Fruit fly (Drosophila melanogaster) whole organism, prepupa: ENCODE results near the gene CG31915.

Source experiments
- Blimp-1 ChIP-seq: fragments of 200-800 bp; sonication (Bioruptor generic); optimal IDR thresholded peaks from 3 replicates; lab custom pipeline; 2017; ENCODE audit warnings: missing biosample characterization, missing genetic modification characterization, mild to moderate bottlenecking, moderate library complexity, missing genetic modification reagents
- CG10631 ChIP-seq: fragments of 200-800 bp; sonication (Bioruptor generic); optimal IDR thresholded peaks from 2 replicates; lab custom pipeline; 2016; ENCODE audit warnings: missing biosample characterization, missing genetic modification characterization
- CG10669 ChIP-seq: fragments of 200-800 bp; sonication (Bioruptor generic); optimal IDR thresholded peaks from 3 replicates; lab custom pipeline; 2018; ENCODE audit warnings: missing biosample characterization, mild to moderate bottlenecking, missing genetic modification characterization, moderate library complexity
- CG11294 ChIP-seq: fragments of 200-800 bp; sonication (Bioruptor generic); IDR thresholded peaks from 2 replicates; pipeline ENCODE4 v1.3.6; 2022; ENCODE audit warnings: missing biosample characterization, missing genetic modification characterization
- CG11762 ChIP-seq: fragments of 200-800 bp; sonication (Bioruptor generic); optimal IDR thresholded peaks from 3 replicates; lab custom pipeline; 2016; ENCODE audit warnings: missing biosample characterization, missing genetic modification characterization; ENCODE audit not compliant: insufficient read depth
- CG15336 ChIP-seq: fragments of 200-800 bp; sonication (Bioruptor generic); IDR thresholded peaks from 2 replicates; pipeline ENCODE4 v1.3.6; 2022; ENCODE audit warnings: missing biosample characterization, missing genetic modification characterization
- CG1621 ChIP-seq: fragments of 200-800 bp; sonication (Bioruptor generic); optimal IDR thresholded peaks from 3 replicates; lab custom pipeline; 2018; ENCODE audit warnings: missing biosample characterization, mild to moderate bottlenecking, missing genetic modification characterization
- CG16779 ChIP-seq: fragments of 200-800 bp; sonication (Bioruptor generic); optimal IDR thresholded peaks from 3 replicates; lab custom pipeline; 2017; ENCODE audit warnings: missing biosample characterization, mild to moderate bottlenecking, missing genetic modification characterization
- CG3032 ChIP-seq: fragments of 200-800 bp; optimal IDR thresholded peaks from 2 replicates; lab custom pipeline; 2019; ENCODE audit warnings: missing biosample characterization, mild to moderate bottlenecking, missing genetic modification characterization, moderate library complexity
- CG31627 ChIP-seq: fragments of 200-800 bp; sonication (Bioruptor generic); optimal IDR thresholded peaks from 3 replicates; lab custom pipeline; 2016; ENCODE audit warnings: missing biosample characterization, missing genetic modification characterization
- CG32006 ChIP-seq: fragments of 200-800 bp; sonication (Bioruptor generic); optimal IDR thresholded peaks from 3 replicates; lab custom pipeline; 2017; ENCODE audit warnings: missing biosample characterization, mild to moderate bottlenecking, missing genetic modification characterization
- CG34406 ChIP-seq: fragments of 200-800 bp; sonication (Bioruptor generic); optimal IDR thresholded peaks from 3 replicates; lab custom pipeline; 2016; ENCODE audit warnings: missing biosample characterization, missing genetic modification characterization
- CG3919 ChIP-seq: fragments of 200-800 bp; sonication (Bioruptor generic); optimal IDR thresholded peaks from 3 replicates; lab custom pipeline; 2016; ENCODE audit warnings: missing biosample characterization, missing genetic modification characterization
- CG6163 ChIP-seq: fragments of 200-800 bp; sonication (Bioruptor generic); IDR thresholded peaks from 3 replicates; pipeline ENCODE4 v1.3.6; 2022; ENCODE audit warnings: missing biosample characterization, missing genetic modification characterization
- CG6276 ChIP-seq: fragments of 200-800 bp; sonication (Bioruptor generic); optimal IDR thresholded peaks from 2 replicates; lab custom pipeline; 2017; ENCODE audit warnings: missing biosample characterization, mild to moderate bottlenecking, missing genetic modification characterization
- CG6792 ChIP-seq: fragments of 200-800 bp; sonication (Bioruptor generic); optimal IDR thresholded peaks from 3 replicates; lab custom pipeline; 2016; ENCODE audit warnings: missing biosample characterization, missing genetic modification characterization
- CG6808 ChIP-seq: fragments of 200-800 bp; sonication (Bioruptor generic); optimal IDR thresholded peaks from 3 replicates; lab custom pipeline; 2017; ENCODE audit warnings: missing biosample characterization, missing genetic modification characterization, mild to moderate bottlenecking, moderate library complexity, missing genetic modification reagents
- CG6854 ChIP-seq: fragments of 200-800 bp; sonication (Bioruptor generic); optimal IDR thresholded peaks from 2 replicates; lab custom pipeline; 2017; ENCODE audit warnings: missing biosample characterization, mild to moderate bottlenecking, missing genetic modification characterization
- CG7368 ChIP-seq: fragments of 200-800 bp; sonication (Bioruptor generic); optimal IDR thresholded peaks from 3 replicates; lab custom pipeline; 2016; ENCODE audit warnings: missing biosample characterization, missing genetic modification characterization
- CG8119 ChIP-seq: fragments of 200-800 bp; sonication (Bioruptor generic); IDR thresholded peaks from 3 replicates; pipeline ENCODE4 v1.3.6; 2022; ENCODE audit warnings: missing biosample characterization, missing genetic modification characterization
- CG8319 ChIP-seq: fragments of 200-800 bp; sonication (Bioruptor generic); optimal IDR thresholded peaks from 3 replicates; lab custom pipeline; 2016; ENCODE audit warnings: missing biosample characterization, missing genetic modification characterization
- CG8632 ChIP-seq: fragments of 200-800 bp; sonication (Bioruptor generic); optimal IDR thresholded peaks from 3 replicates; lab custom pipeline; 2016; ENCODE audit warnings: missing biosample characterization, missing genetic modification characterization
- CG9139 ChIP-seq: fragments of 200-800 bp; sonication (Bioruptor generic); optimal IDR thresholded peaks from 3 replicates; lab custom pipeline; 2017; ENCODE audit warnings: missing biosample characterization, mild to moderate bottlenecking, missing genetic modification characterization
- Eip75B ChIP-seq: fragments of 200-800 bp; sonication (Bioruptor generic); optimal IDR thresholded peaks from 3 replicates; lab custom pipeline; 2016; ENCODE audit warnings: missing biosample characterization, missing genetic modification characterization
- Eip78C ChIP-seq: fragments of 200-800 bp; sonication (Bioruptor generic); peaks from one replicate; lab custom pipeline; 2016; ENCODE audit warnings: missing biosample characterization, missing genetic modification characterization
- Ets96B ChIP-seq: fragments of 200-800 bp; optimal IDR thresholded peaks from 2 replicates; lab custom pipeline; 2019; ENCODE audit warnings: missing biosample characterization, mild to moderate bottlenecking, missing genetic modification characterization, moderate library complexity
- Gug ChIP-seq: fragments of 200-800 bp; sonication (Bioruptor generic); IDR thresholded peaks from 2 replicates; pipeline ENCODE4 v1.3.6; 2022; ENCODE audit warnings: missing biosample characterization, missing genetic modification characterization
- Hr38 ChIP-seq: sonication (Bioruptor generic); optimal IDR thresholded peaks from 2 replicates; lab custom pipeline; 2016; ENCODE audit warnings: missing biosample characterization, missing genetic modification characterization
- Hr4 ChIP-seq: fragments of 200-800 bp; sonication (Bioruptor generic); optimal IDR thresholded peaks from 3 replicates; lab custom pipeline; 2016; ENCODE audit warnings: missing biosample characterization, missing genetic modification characterization
- Lpt ChIP-seq: fragments of 200-800 bp; sonication (Bioruptor generic); optimal IDR thresholded peaks from 3 replicates; lab custom pipeline; 2016; ENCODE audit warnings: missing biosample characterization, missing genetic modification characterization
- Met ChIP-seq: fragments of 200-800 bp; sonication (Bioruptor generic); optimal IDR thresholded peaks from 3 replicates; lab custom pipeline; 2016; ENCODE audit warnings: missing biosample characterization, missing genetic modification characterization
- OdsH ChIP-seq: fragments of 200-800 bp; sonication (Bioruptor generic); optimal IDR thresholded peaks from 3 replicates; lab custom pipeline; 2016; ENCODE audit warnings: missing biosample characterization, missing genetic modification characterization
- Smox ChIP-seq: fragments of 200-800 bp; sonication (Bioruptor generic); optimal IDR thresholded peaks from 3 replicates; lab custom pipeline; 2016; ENCODE audit warnings: missing biosample characterization, missing genetic modification characterization
- Sox102F ChIP-seq: fragments of 200-800 bp; sonication (Bioruptor generic); optimal IDR thresholded peaks from 2 replicates; lab custom pipeline; 2016; ENCODE audit warnings: missing biosample characterization, mild to moderate bottlenecking, missing genetic modification characterization
- Sox14 ChIP-seq: fragments of 200-800 bp; sonication (Bioruptor generic); optimal IDR thresholded peaks from 3 replicates; lab custom pipeline; 2016; ENCODE audit warnings: missing biosample characterization, missing genetic modification characterization
- Sox15 ChIP-seq: fragments of 200-800 bp; sonication (Bioruptor generic); optimal IDR thresholded peaks from 3 replicates; lab custom pipeline; 2016; ENCODE audit warnings: missing biosample characterization, missing genetic modification characterization
- achi ChIP-seq: fragments of 200-800 bp; sonication (Bioruptor generic); optimal IDR thresholded peaks from 3 replicates; lab custom pipeline; 2016; ENCODE audit warnings: missing biosample characterization, missing genetic modification characterization
- acj6 ChIP-seq: fragments of 200-800 bp; sonication (Bioruptor generic); optimal IDR thresholded peaks from 3 replicates; lab custom pipeline; 2016; ENCODE audit warnings: missing biosample characterization, missing genetic modification characterization
- cyc ChIP-seq: fragments of 200-800 bp; sonication (Bioruptor generic); optimal IDR thresholded peaks from 3 replicates; lab custom pipeline; 2016; ENCODE audit warnings: missing biosample characterization, missing genetic modification characterization
- dsx ChIP-seq: fragments of 200-800 bp; optimal IDR thresholded peaks from 3 replicates; lab custom pipeline; 2019; ENCODE audit warnings: missing biosample characterization, mild to moderate bottlenecking, missing genetic modification characterization, moderate library complexity; ENCODE audit not compliant: poor library complexity, severe bottlenecking
- esn ChIP-seq: fragments of 200-800 bp; sonication (Bioruptor generic); optimal IDR thresholded peaks from 2 replicates; lab custom pipeline; 2016; ENCODE audit warnings: missing biosample characterization, mild to moderate bottlenecking, missing genetic modification characterization, moderate library complexity
- fd59A ChIP-seq: fragments of 200-800 bp; sonication (Bioruptor generic); optimal IDR thresholded peaks from 2 replicates; lab custom pipeline; 2017; ENCODE audit warnings: missing biosample characterization, mild to moderate bottlenecking, missing genetic modification characterization, missing genetic modification reagents
- fd85E ChIP-seq: fragments of 200-800 bp; sonication (Bioruptor generic); optimal IDR thresholded peaks from 3 replicates; lab custom pipeline; 2016; ENCODE audit warnings: missing biosample characterization, missing genetic modification characterization
- fkh ChIP-seq: fragments of 200-800 bp; sonication (Bioruptor generic); optimal IDR thresholded peaks from 3 replicates; lab custom pipeline; 2017; ENCODE audit warnings: missing biosample characterization, mild to moderate bottlenecking, missing genetic modification characterization, moderate library complexity
- lz ChIP-seq: fragments of 200-800 bp; sonication (Bioruptor generic); optimal IDR thresholded peaks from 3 replicates; lab custom pipeline; 2016; ENCODE audit warnings: missing biosample characterization, missing genetic modification characterization
- net ChIP-seq: fragments of 200-800 bp; sonication (Bioruptor generic); optimal IDR thresholded peaks from 3 replicates; lab custom pipeline; 2016; ENCODE audit warnings: missing biosample characterization, missing genetic modification characterization
- pdm3 ChIP-seq: fragments of 200-800 bp; sonication (Bioruptor generic); optimal IDR thresholded peaks from 3 replicates; lab custom pipeline; 2016; ENCODE audit warnings: missing biosample characterization, missing genetic modification characterization
- salr ChIP-seq, 2 experiments: fragments of 200-800 bp; sonication (Bioruptor generic); optimal IDR thresholded peaks; 3 replicates each; lab custom pipeline; 2016 to 2018; ENCODE audit warnings: missing biosample characterization in 2 of 2, missing genetic modification characterization in 2 of 2, mild to moderate bottlenecking in 1 of 2
- spab ChIP-seq: fragments of 200-800 bp; sonication (Bioruptor generic); optimal IDR thresholded peaks from 2 replicates; lab custom pipeline; 2017; ENCODE audit warnings: missing biosample characterization, mild to moderate bottlenecking, missing genetic modification characterization, missing genetic modification reagents
- svp ChIP-seq: fragments of 200-800 bp; sonication (Bioruptor generic); peaks from one replicate; lab custom pipeline; 2016; ENCODE audit warnings: missing biosample characterization, missing genetic modification characterization
- topi ChIP-seq: fragments of 200-800 bp; sonication (Bioruptor generic); optimal IDR thresholded peaks from 3 replicates; lab custom pipeline; 2016; ENCODE audit warnings: missing biosample characterization, missing genetic modification characterization
- vri ChIP-seq: fragments of 200-800 bp; sonication (Bioruptor generic); optimal IDR thresholded peaks from 3 replicates; lab custom pipeline; 2016; ENCODE audit warnings: missing biosample characterization, mild to moderate bottlenecking, missing genetic modification characterization

The CG31915 gene

DNA sequence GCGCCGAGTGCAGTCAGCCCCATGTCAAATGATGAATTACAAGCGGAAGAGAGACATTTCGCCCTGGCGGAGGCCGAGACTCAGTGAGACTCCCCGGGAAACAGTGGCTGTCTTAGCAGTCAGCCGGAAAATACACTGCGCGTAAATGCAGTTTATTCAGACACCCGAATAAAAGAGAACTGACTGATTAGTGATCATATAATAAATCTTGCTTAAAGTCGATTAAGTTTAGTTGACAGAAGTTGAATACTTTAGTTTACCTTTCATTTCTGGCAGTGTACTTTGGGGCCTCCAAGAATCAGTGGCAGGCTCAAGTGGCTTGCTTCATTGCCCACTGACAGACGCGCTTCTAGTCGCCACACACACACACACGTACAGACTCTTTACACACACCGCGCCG is 36.7 kb upstream of the CG31915 start:
- TF ChIP-seq CG34406 (GFP tag; lab: Kevin White, UChicago), result peak; percentile 46
- peak; percentile 67 for TF ChIP-seq CG6792
- peak; percentile 67 for TF ChIP-seq OdsH (GFP tag; lab: Kevin White, UChicago)
- peak; percentile 56; the same call in 1 of the 2 replicates for TF ChIP-seq Gug (GFP tag; lab: Robert Waterston, UW)
- TF ChIP-seq Sox14 (GFP tag; lab: Kevin White, UChicago), result peak; percentile 77
- TF ChIP-seq Ets96B (tag; lab: Kevin White, UChicago), result peak; percentile 79
- peak; percentile 37 for TF ChIP-seq CG31627 (GFP tag; lab: Kevin White, UChicago)
- TF ChIP-seq Sox102F (GFP tag; lab: Kevin White, UChicago), result peak; percentile 30
- peak; percentile 51 for TF ChIP-seq topi (GFP tag; lab: Kevin White, UChicago)
- peak; percentile 77 for TF ChIP-seq CG6808 (GFP tag; lab: Kevin White, UChicago)
- TF ChIP-seq svp (GFP tag; lab: Kevin White, UChicago), result peak; percentile 65
- peak; percentile 74 for TF ChIP-seq CG3032
- TF ChIP-seq Eip78C (GFP tag; lab: Kevin White, UChicago), result peak; percentile 91
- peak; percentile 23 for TF ChIP-seq lz (GFP tag; lab: Kevin White, UChicago)
- TF ChIP-seq CG6854, result no peak
- TF ChIP-seq pdm3 (GFP tag; lab: Kevin White, UChicago), result peak; percentile 67
- peak; percentile 81 for TF ChIP-seq CG10669
- TF ChIP-seq CG32006 (GFP tag; lab: Kevin White, UChicago), result peak; percentile 75
- peak; percentile 87 for TF ChIP-seq CG6163 (GFP tag; lab: Robert Waterston, UW)
- peak; percentile 55 for TF ChIP-seq CG11762 (GFP tag; lab: Kevin White, UChicago)
- TF ChIP-seq Hr38 (GFP tag; lab: Kevin White, UChicago), result no peak
- TF ChIP-seq CG8119 (GFP tag; lab: Robert Waterston, UW), result peak; percentile 75
- no peak for TF ChIP-seq CG11294 (GFP tag; lab: Robert Waterston, UW)
- TF ChIP-seq CG3919 (GFP tag; lab: Kevin White, UChicago), result peak; percentile 80
- TF ChIP-seq CG10631, result peak; percentile 73
- peak; percentile 67 for TF ChIP-seq CG9139 (GFP tag; lab: Kevin White, UChicago)
- peak; percentile 74 for TF ChIP-seq CG7368 (GFP tag; lab: Kevin White, UChicago)
- TF ChIP-seq CG8319 (GFP tag; lab: Kevin White, UChicago), result peak; percentile 45
- TF ChIP-seq CG15336 (GFP tag; lab: Robert Waterston, UW), result peak; percentile 56; the same call in 1 of the 2 replicates
- peak; percentile 63 for TF ChIP-seq esn (GFP tag; lab: Kevin White, UChicago)
- peak; percentile 76 for TF ChIP-seq Eip75B
- peak; percentile 42 for TF ChIP-seq Lpt (GFP tag; lab: Kevin White, UChicago)
- peak; percentile 54 for TF ChIP-seq fd59A
- peak; percentile 61 for TF ChIP-seq dsx (GFP tag; lab: Kevin White, UChicago)
- TF ChIP-seq CG8632, result peak; percentile 43
- TF ChIP-seq CG6276, result peak; percentile 29
- peak; percentile 2 for TF ChIP-seq vri
- peak; percentile 50 for TF ChIP-seq Sox15 (GFP tag; lab: Kevin White, UChicago)
- TF ChIP-seq fd85E, result no peak
- TF ChIP-seq salr (GFP tag; optimal IDR thresholded peaks at IDR 0.05; lab: Kevin White, UChicago), result peak; percentile 51 to 66
- TF ChIP-seq CG1621 (tag; lab: Kevin White, UChicago), result peak; percentile 79
- peak; percentile 56 for TF ChIP-seq cyc (GFP tag; lab: Kevin White, UChicago)
- no peak for TF ChIP-seq Smox (GFP tag; lab: Kevin White, UChicago)
- TF ChIP-seq achi (GFP tag; lab: Kevin White, UChicago), result peak; percentile 75
- TF ChIP-seq net (GFP tag; lab: Kevin White, UChicago), result peak; percentile 56
- peak; percentile 62 for TF ChIP-seq CG16779 (tag; lab: Kevin White, UChicago)
- peak; percentile 76 for TF ChIP-seq spab (GFP tag; lab: Kevin White, UChicago)
- TF ChIP-seq Blimp-1 (GFP tag; lab: Kevin White, UChicago), result no peak
- TF ChIP-seq fkh (GFP tag; lab: Kevin White, UChicago), result no peak
- peak; percentile 69 for TF ChIP-seq acj6 (GFP tag; lab: Kevin White, UChicago)
- peak; percentile 51 for TF ChIP-seq Hr4 (GFP tag; lab: Kevin White, UChicago)
- TF ChIP-seq Met, result peak; percentile 59
